Worm (Caenorhabditis elegans): Measurements from ENCODE around the gene tftc-5.

The tftc-5 gene

ce11 chrIII:4021866-4022265, at the start of gene tftc-5:
tftc-5 (plus strand) TSS chrIII:4022166.
- TF ChIP-seq ceh-6 (GFP tag; optimal IDR thresholded peaks at IDR 0.05) (no peak), C38D4.7 (GFP tag; optimal IDR thresholded peaks at IDR 0.05) (no peak), ceh-14 (tag; optimal IDR thresholded peaks at IDR 0.05) (no peak), unc-3 (GFP tag; conservative IDR thresholded peaks at IDR 0.05) (no peak), unc-3 (tag; optimal IDR thresholded peaks at IDR 0.05) (no peak), ahr-1 (tag; optimal IDR thresholded peaks at IDR 0.05) (no peak), dve-1 (tag; optimal IDR thresholded peaks at IDR 0.05) (no peak), hlh-8 (tag; optimal IDR thresholded peaks at IDR 0.05) (no peak), K02D7.2 (tag; optimal IDR thresholded peaks at IDR 0.05) (no peak)

DNA sequence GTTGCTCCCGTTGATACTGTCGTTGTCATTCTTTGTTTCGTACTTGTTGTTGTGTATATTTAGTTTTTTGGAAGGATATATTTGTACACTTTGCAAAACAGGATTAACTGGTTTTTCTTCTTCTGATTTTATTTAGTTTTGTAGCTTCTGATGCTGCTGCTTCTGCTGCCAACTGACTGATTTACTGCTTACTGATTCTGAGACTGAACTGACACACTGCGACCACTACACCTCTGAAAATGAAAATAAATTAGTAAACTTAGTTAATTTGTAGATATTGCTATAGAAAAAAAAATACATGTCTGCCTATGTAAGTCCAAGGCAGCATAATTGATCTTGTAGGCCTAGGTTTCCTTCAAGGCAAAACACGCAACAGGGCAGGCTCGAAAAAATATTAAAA, 49.3 kb upstream of the tftc-5 start, which contains the start of gene R10E9.4:
R10E9.4 (minus strand) TSS at position 101 of the 400 bp plus-strand sequence.
- TF ChIP-seq ceh-24 (tag; optimal IDR thresholded peaks at IDR 0.05) (no peak), dmd-4 (tag; optimal IDR thresholded peaks at IDR 0.05; ENCODE audit: borderline replicate concordance) (no peak), ref-2 (tag; optimal IDR thresholded peaks at IDR 0.05) (no peak), sdc-2 (tag; optimal IDR thresholded peaks at IDR 0.05) (no peak), che-1 (tag; optimal IDR thresholded peaks at IDR 0.05) (no peak), elt-2 (tag; optimal IDR thresholded peaks at IDR 0.05) (no peak), pha-4 (tag; optimal IDR thresholded peaks at IDR 0.05) (no peak), hlh-15 (tag; optimal IDR thresholded peaks at IDR 0.05) (no peak), ceh-22 (tag; optimal IDR thresholded peaks at IDR 0.05) (no peak), fax-1 (tag; optimal IDR thresholded peaks at IDR 0.05) (no peak), K09A11.1 (tag; optimal IDR thresholded peaks at IDR 0.05; ENCODE audit: insufficient read depth) (no peak), sox-2 (GFP tag; IDR thresholded peaks at IDR 0.05) (no peak), hlh-6 (tag; optimal IDR thresholded peaks at IDR 0.05) (no peak), ceh-19 (GFP tag; optimal IDR thresholded peaks at IDR 0.05) (no peak), F13H6.1 (tag; optimal IDR thresholded peaks at IDR 0.05) (no peak)

ce11 chrIII:3974503-3974902, 47.5 kb upstream of the tftc-5 start:
- no peak for TF ChIP-seq pha-2 (tag; optimal IDR thresholded peaks at IDR 0.05)
- no peak for TF ChIP-seq eyg-1 (tag; optimal IDR thresholded peaks at IDR 0.05)
- no peak for TF ChIP-seq pat-9 (tag; optimal IDR thresholded peaks at IDR 0.05)
- TF ChIP-seq nfya-1 (tag; optimal IDR thresholded peaks at IDR 0.05): peak; percentile 79
- no peak for TF ChIP-seq hlh-8 (tag; optimal IDR thresholded peaks at IDR 0.05)
- TF ChIP-seq sdc-2 (tag; optimal IDR thresholded peaks at IDR 0.05): no peak

DNA sequence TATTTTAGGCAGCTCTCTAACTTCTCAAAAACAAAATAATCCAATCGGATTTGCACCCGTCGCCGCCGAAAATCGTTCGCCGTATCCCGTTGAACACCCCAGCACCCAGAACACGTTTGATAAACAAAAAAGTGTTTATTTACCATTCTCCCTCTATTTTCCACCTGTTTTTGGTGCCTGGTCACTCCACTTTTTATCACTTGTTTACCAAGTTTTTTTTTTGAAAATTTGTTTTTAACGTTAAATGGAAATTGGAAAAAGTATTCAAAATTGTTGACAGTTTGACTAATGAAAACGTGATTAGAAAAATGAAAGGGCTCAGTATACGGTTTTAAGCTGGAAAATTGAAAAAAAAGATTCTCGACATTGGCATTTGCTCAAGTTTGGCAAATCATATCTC, 47.0 kb upstream of the tftc-5 start:
- TF ChIP-seq fax-1 (tag; optimal IDR thresholded peaks at IDR 0.05) (no peak), ceh-34 (tag; optimal IDR thresholded peaks at IDR 0.05) (no peak)

DNA sequence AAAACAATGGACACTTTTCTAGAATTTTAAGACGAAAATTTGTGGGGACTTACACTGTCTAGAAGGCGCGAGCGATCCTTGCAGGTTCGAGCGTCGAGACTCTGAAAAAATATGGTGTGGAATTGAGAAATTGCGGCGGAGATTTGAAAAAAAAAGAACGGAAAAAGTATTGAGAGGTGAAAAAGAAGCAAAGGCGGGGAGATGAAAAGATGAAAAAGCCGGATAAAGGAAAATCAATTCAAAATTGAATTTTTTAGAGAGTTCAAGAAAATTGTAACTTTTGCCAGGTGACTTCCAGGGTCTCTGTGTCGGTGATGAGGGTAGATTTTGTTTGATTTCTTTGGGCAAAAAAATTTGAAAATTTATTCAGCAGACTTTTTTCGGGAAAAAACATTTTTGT, 45.7 kb upstream of the tftc-5 start, which contains the start of gene msi-1:
msi-1 (minus strand) TSS at position 101 of the 400 bp plus-strand sequence.
- TF ChIP-seq ets-4 (tag; optimal IDR thresholded peaks at IDR 0.05) (no peak), elt-4 (tag; optimal IDR thresholded peaks at IDR 0.05) (no peak), zip-5 (tag; optimal IDR thresholded peaks at IDR 0.05) (no peak), eyg-1 (tag; optimal IDR thresholded peaks at IDR 0.05) (no peak), ama-1 (optimal IDR thresholded peaks at IDR 0.05) (no peak), odd-2 (tag; optimal IDR thresholded peaks at IDR 0.05) (no peak), hlh-6 (tag; optimal IDR thresholded peaks at IDR 0.05) (no peak), rnt-1 (tag; optimal IDR thresholded peaks at IDR 0.05) (no peak), pros-1 (tag; optimal IDR thresholded peaks at IDR 0.05) (no peak), pag-3 (tag; optimal IDR thresholded peaks at IDR 0.05; ENCODE audit: borderline replicate concordance) (no peak)
